ENCODE assay signal across 2 fruit fly cellular contexts in genomic region chr3L:14971893-14972624, dm6.
A peak's percentile ranks its signal among the peaks of the same experiment; 100 is the strongest.
TF ChIP-seq lines count a peak whose summit lies in the region.

No protein-coding gene starts in this region.

TF ChIP-seq in whole organism, embryonic, 481 proteins besides CTCF, POLR2A, EP300 and RAD21 (continued from another document and continues in another):
- peak; percentile 51 for TF ChIP-seq CG17328 (GFP tag; IDR thresholded peaks at IDR 0.05; lab: Robert Waterston, UW)
- TF ChIP-seq nerfin-1 (tag; optimal IDR thresholded peaks at IDR 0.05; lab: Kevin White, UChicago), result peak; percentile 63
- no peak for TF ChIP-seq CG31441 (GFP tag; IDR thresholded peaks at IDR 0.05; lab: Robert Waterston, UW)
- peak; percentile 11 for TF ChIP-seq trem (tag; optimal IDR thresholded peaks at IDR 0.05; lab: Kevin White, UChicago)
- TF ChIP-seq Nf-YB (GFP tag; optimal IDR thresholded peaks at IDR 0.05; lab: Kevin White, UChicago), result peak; percentile 89
- no peak for TF ChIP-seq CG8281 (tag; optimal IDR thresholded peaks at IDR 0.05; lab: Kevin White, UChicago)
- peak; percentile 87 for TF ChIP-seq sens (GFP tag; lab: Kevin White, UChicago)
- TF ChIP-seq CG8765 (GFP tag; IDR thresholded peaks at IDR 0.05; lab: Robert Waterston, UW), result peak; percentile 68; the same call in 1 of the 2 replicates
- TF ChIP-seq tll (GFP tag; optimal IDR thresholded peaks at IDR 0.05; lab: Kevin White, UChicago), result peak in 1 of 2 experiments; percentile 89
- TF ChIP-seq D (optimal IDR thresholded peaks at IDR 0.05; lab: Kevin White, UChicago), result peak; percentile 31
- peak; percentile 32 for TF ChIP-seq D (GFP tag; optimal IDR thresholded peaks at IDR 0.05; lab: Kevin White, UChicago)
- no peak for TF ChIP-seq en (GFP tag; optimal IDR thresholded peaks at IDR 0.05; lab: Kevin White, UChicago)
- no peak for TF ChIP-seq CG18476 (GFP tag; optimal IDR thresholded peaks at IDR 0.05; lab: Kevin White, UChicago)
- peak; percentile 79; the same call in 1 of the 2 replicates for TF ChIP-seq CG4404 (GFP tag; IDR thresholded peaks at IDR 0.05; lab: Robert Waterston, UW)
- TF ChIP-seq tio (GFP tag; optimal IDR thresholded peaks at IDR 0.05; lab: Kevin White, UChicago), result no peak
- TF ChIP-seq phol (tag; optimal IDR thresholded peaks at IDR 0.05; lab: Kevin White, UChicago), result peak; percentile 23
- TF ChIP-seq crol (GFP tag; IDR thresholded peaks at IDR 0.05; lab: Robert Waterston, UW), result no peak
- peak; percentile 56 for TF ChIP-seq CG9727 (GFP tag; optimal IDR thresholded peaks at IDR 0.05; lab: Kevin White, UChicago)
- no peak for TF ChIP-seq PHDP (tag; optimal IDR thresholded peaks at IDR 0.05; lab: Kevin White, UChicago)
- peak; percentile 78 for TF ChIP-seq twi (tag; optimal IDR thresholded peaks at IDR 0.05; lab: Kevin White, UChicago)
- TF ChIP-seq CG10321 (GFP tag; IDR thresholded peaks at IDR 0.05; lab: Robert Waterston, UW), result no peak
- no peak for TF ChIP-seq jigr1 (GFP tag; IDR thresholded peaks at IDR 0.05; lab: Robert Waterston, UW)
- peak; percentile 44; the same call in 1 of the 3 replicates for TF ChIP-seq CG17361 (GFP tag; IDR thresholded peaks at IDR 0.05; lab: Robert Waterston, UW)
- no peak for TF ChIP-seq chinmo (GFP tag; IDR thresholded peaks at IDR 0.05; lab: Robert Waterston, UW; ENCODE audit: partially characterized antibody)
- TF ChIP-seq gsb (GFP tag; IDR thresholded peaks at IDR 0.05; lab: Robert Waterston, UW), result no peak
- TF ChIP-seq pb (GFP tag; optimal IDR thresholded peaks at IDR 0.05; lab: Kevin White, UChicago), result no peak
- TF ChIP-seq gem (tag; optimal IDR thresholded peaks at IDR 0.05; lab: Kevin White, UChicago), result peak; percentile 27
- no peak for TF ChIP-seq CG30403 (GFP tag; optimal IDR thresholded peaks at IDR 0.05; lab: Kevin White, UChicago)
- TF ChIP-seq D19B (GFP tag; optimal IDR thresholded peaks at IDR 0.05; lab: Kevin White, UChicago), result no peak
- no peak for TF ChIP-seq caup (GFP tag; optimal IDR thresholded peaks at IDR 0.05; lab: Kevin White, UChicago; ENCODE audit: severe bottlenecking)
- TF ChIP-seq chif (GFP tag; optimal IDR thresholded peaks at IDR 0.05; lab: Kevin White, UChicago), result peak in 1 of 2 experiments; percentile 65
- TF ChIP-seq NFAT (GFP tag; IDR thresholded peaks at IDR 0.05; lab: Robert Waterston, UW), result no peak
- no peak for TF ChIP-seq Atf3 (GFP tag; optimal IDR thresholded peaks at IDR 0.05; lab: Kevin White, UChicago)
- no peak for TF ChIP-seq bcd (GFP tag; optimal IDR thresholded peaks at IDR 0.05; lab: Kevin White, UChicago)
- no peak for TF ChIP-seq Dref (GFP tag; IDR thresholded peaks at IDR 0.05; lab: Robert Waterston, UW)
- TF ChIP-seq Dad (GFP tag; optimal IDR thresholded peaks at IDR 0.05; lab: Kevin White, UChicago), result no peak
- peak; percentile 58 for TF ChIP-seq pros (GFP tag; optimal IDR thresholded peaks at IDR 0.05; lab: Kevin White, UChicago)
- no peak for TF ChIP-seq CG9932 (GFP tag; IDR thresholded peaks at IDR 0.05; lab: Robert Waterston, UW)
- TF ChIP-seq ind (GFP tag; optimal IDR thresholded peaks at IDR 0.05; lab: Kevin White, UChicago), result no peak
- peak; percentile 18 for TF ChIP-seq oc (tag; optimal IDR thresholded peaks at IDR 0.05; lab: Kevin White, UChicago)
- peak; percentile 39 for TF ChIP-seq Chrac-16 (GFP tag; optimal IDR thresholded peaks at IDR 0.05; lab: Kevin White, UChicago)
- peak; percentile 43; the same call in 1 of the 3 replicates for TF ChIP-seq zfh1 (GFP tag; IDR thresholded peaks at IDR 0.05; lab: Robert Waterston, UW)
- peak; percentile 99 for TF ChIP-seq grau (tag; optimal IDR thresholded peaks at IDR 0.05; lab: Kevin White, UChicago)
- TF ChIP-seq CG8924 (tag; optimal IDR thresholded peaks at IDR 0.05; lab: Kevin White, UChicago), result peak; percentile 21
- no peak for TF ChIP-seq CG2889 (GFP tag; IDR thresholded peaks at IDR 0.05; lab: Robert Waterston, UW)
- TF ChIP-seq Atf-2 (GFP tag; optimal IDR thresholded peaks at IDR 0.05; lab: Kevin White, UChicago), result peak; percentile 5
- TF ChIP-seq ap (GFP tag; IDR thresholded peaks at IDR 0.05; lab: Robert Waterston, UW), result 0 out of 2 replicates have a peak, but pooled peaks have one; percentile 2
- peak; percentile 94 for TF ChIP-seq Elba2 (GFP tag; optimal IDR thresholded peaks at IDR 0.05; lab: Kevin White, UChicago)
- TF ChIP-seq CG3281 (GFP tag; optimal IDR thresholded peaks at IDR 0.05; lab: Kevin White, UChicago), result no peak
- peak; percentile 49 for TF ChIP-seq CG16815 (GFP tag; optimal IDR thresholded peaks at IDR 0.05; lab: Kevin White, UChicago)
- TF ChIP-seq CG2129 (GFP tag; IDR thresholded peaks at IDR 0.05; lab: Robert Waterston, UW; ENCODE audit: partially characterized antibody), result no peak
- no peak for TF ChIP-seq ash1 (GFP tag; optimal IDR thresholded peaks at IDR 0.05; lab: Kevin White, UChicago)
- peak; percentile 11 for TF ChIP-seq lilli (GFP tag; optimal IDR thresholded peaks at IDR 0.05; lab: Kevin White, UChicago)
- peak; percentile 33 for TF ChIP-seq CG30431 (GFP tag; optimal IDR thresholded peaks at IDR 0.05; lab: Kevin White, UChicago)
- no peak for TF ChIP-seq org-1 (GFP tag; optimal IDR thresholded peaks at IDR 0.05; lab: Kevin White, UChicago)
- no peak for TF ChIP-seq cwo (GFP tag; optimal IDR thresholded peaks at IDR 0.05; lab: Kevin White, UChicago)
- TF ChIP-seq CoRest (tag; optimal IDR thresholded peaks at IDR 0.05; lab: Kevin White, UChicago), result peak; percentile 1
- peak; percentile 1 for TF ChIP-seq CG18764 (GFP tag; optimal IDR thresholded peaks at IDR 0.05; lab: Kevin White, UChicago)
- TF ChIP-seq Ptx1 (GFP tag; IDR thresholded peaks at IDR 0.05; lab: Robert Waterston, UW), result no peak
- peak; percentile 42 for TF ChIP-seq ac (GFP tag; optimal IDR thresholded peaks at IDR 0.05; lab: Kevin White, UChicago)
- no peak for TF ChIP-seq CG10565 (GFP tag; optimal IDR thresholded peaks at IDR 0.05; lab: Kevin White, UChicago)
- peak in 1 of 3 experiments; percentile 57 for TF ChIP-seq lola (GFP tag; optimal IDR thresholded peaks at IDR 0.05; lab: Kevin White, UChicago)
- TF ChIP-seq sens-2 (GFP tag; IDR thresholded peaks at IDR 0.05; lab: Robert Waterston, UW), result no peak
- 0 out of 2 replicates have a peak, but pooled peaks have one; percentile 12 for TF ChIP-seq CG6689 (GFP tag; IDR thresholded peaks at IDR 0.05; lab: Robert Waterston, UW)
- TF ChIP-seq CG6791 (GFP tag; IDR thresholded peaks at IDR 0.05; lab: Robert Waterston, UW; ENCODE audit: partially characterized antibody), result no peak
- peak; percentile 86 for TF ChIP-seq kni (GFP tag; optimal IDR thresholded peaks at IDR 0.05; lab: Kevin White, UChicago)

TF ChIP-seq in whole organism, prepupa, 60 proteins besides CTCF, POLR2A, EP300 and RAD21 (continued from another document):
- TF ChIP-seq fd85E (GFP tag; optimal IDR thresholded peaks at IDR 0.05; lab: Kevin White, UChicago), result no peak
- no peak for TF ChIP-seq CG1621 (tag; optimal IDR thresholded peaks at IDR 0.05; lab: Kevin White, UChicago)
- TF ChIP-seq fd59A (GFP tag; optimal IDR thresholded peaks at IDR 0.05; lab: Kevin White, UChicago), result no peak
- no peak for TF ChIP-seq cyc (GFP tag; optimal IDR thresholded peaks at IDR 0.05; lab: Kevin White, UChicago)
- TF ChIP-seq CG8319 (GFP tag; optimal IDR thresholded peaks at IDR 0.05; lab: Kevin White, UChicago), result no peak
- TF ChIP-seq CG11294 (GFP tag; IDR thresholded peaks at IDR 0.05; lab: Robert Waterston, UW), result no peak
- TF ChIP-seq Eip78C (GFP tag; lab: Kevin White, UChicago), result no peak
- no peak for TF ChIP-seq CG11902 (GFP tag; optimal IDR thresholded peaks at IDR 0.05; lab: Kevin White, UChicago)
- TF ChIP-seq CG9139 (GFP tag; optimal IDR thresholded peaks at IDR 0.05; lab: Kevin White, UChicago), result no peak
